Fruit fly (Drosophila melanogaster) whole organism, prepupa: ENCODE measurements around the gene stg.

Source experiments
- Blimp-1 ChIP-seq: fragments of 200-800 bp; sonication (Bioruptor generic); optimal IDR thresholded peaks from 3 replicates; lab custom pipeline; 2017; ENCODE audit warnings: missing biosample characterization, missing genetic modification characterization, mild to moderate bottlenecking, moderate library complexity, missing genetic modification reagents
- CG10631 ChIP-seq: fragments of 200-800 bp; sonication (Bioruptor generic); optimal IDR thresholded peaks from 2 replicates; lab custom pipeline; 2016; ENCODE audit warnings: missing biosample characterization, missing genetic modification characterization
- CG10669 ChIP-seq: fragments of 200-800 bp; sonication (Bioruptor generic); optimal IDR thresholded peaks from 3 replicates; lab custom pipeline; 2018; ENCODE audit warnings: missing biosample characterization, mild to moderate bottlenecking, missing genetic modification characterization, moderate library complexity
- CG11294 ChIP-seq: fragments of 200-800 bp; sonication (Bioruptor generic); IDR thresholded peaks from 2 replicates; pipeline ENCODE4 v1.3.6; 2022; ENCODE audit warnings: missing biosample characterization, missing genetic modification characterization
- CG11902 ChIP-seq: fragments of 200-800 bp; sonication (Bioruptor generic); optimal IDR thresholded peaks from 3 replicates; lab custom pipeline; 2016; ENCODE audit warnings: missing biosample characterization, missing genetic modification characterization
- CG15336 ChIP-seq: fragments of 200-800 bp; sonication (Bioruptor generic); IDR thresholded peaks from 2 replicates; pipeline ENCODE4 v1.3.6; 2022; ENCODE audit warnings: missing biosample characterization, missing genetic modification characterization
- CG1621 ChIP-seq: fragments of 200-800 bp; sonication (Bioruptor generic); optimal IDR thresholded peaks from 3 replicates; lab custom pipeline; 2018; ENCODE audit warnings: missing biosample characterization, mild to moderate bottlenecking, missing genetic modification characterization
- CG3032 ChIP-seq: fragments of 200-800 bp; optimal IDR thresholded peaks from 2 replicates; lab custom pipeline; 2019; ENCODE audit warnings: missing biosample characterization, mild to moderate bottlenecking, missing genetic modification characterization, moderate library complexity
- CG31627 ChIP-seq: fragments of 200-800 bp; sonication (Bioruptor generic); optimal IDR thresholded peaks from 3 replicates; lab custom pipeline; 2016; ENCODE audit warnings: missing biosample characterization, missing genetic modification characterization
- CG32006 ChIP-seq: fragments of 200-800 bp; sonication (Bioruptor generic); optimal IDR thresholded peaks from 3 replicates; lab custom pipeline; 2017; ENCODE audit warnings: missing biosample characterization, mild to moderate bottlenecking, missing genetic modification characterization
- CG34406 ChIP-seq: fragments of 200-800 bp; sonication (Bioruptor generic); optimal IDR thresholded peaks from 3 replicates; lab custom pipeline; 2016; ENCODE audit warnings: missing biosample characterization, missing genetic modification characterization
- CG3919 ChIP-seq: fragments of 200-800 bp; sonication (Bioruptor generic); optimal IDR thresholded peaks from 3 replicates; lab custom pipeline; 2016; ENCODE audit warnings: missing biosample characterization, missing genetic modification characterization
- CG4318 ChIP-seq: fragments of 200-800 bp; sonication (Bioruptor generic); optimal IDR thresholded peaks from 3 replicates; lab custom pipeline; 2017; ENCODE audit warnings: missing biosample characterization, mild to moderate bottlenecking, missing genetic modification characterization
- CG6163 ChIP-seq: fragments of 200-800 bp; sonication (Bioruptor generic); IDR thresholded peaks from 3 replicates; pipeline ENCODE4 v1.3.6; 2022; ENCODE audit warnings: missing biosample characterization, missing genetic modification characterization
- CG6276 ChIP-seq: fragments of 200-800 bp; sonication (Bioruptor generic); optimal IDR thresholded peaks from 2 replicates; lab custom pipeline; 2017; ENCODE audit warnings: missing biosample characterization, mild to moderate bottlenecking, missing genetic modification characterization
- CG6792 ChIP-seq: fragments of 200-800 bp; sonication (Bioruptor generic); optimal IDR thresholded peaks from 3 replicates; lab custom pipeline; 2016; ENCODE audit warnings: missing biosample characterization, missing genetic modification characterization
- CG6808 ChIP-seq: fragments of 200-800 bp; sonication (Bioruptor generic); optimal IDR thresholded peaks from 3 replicates; lab custom pipeline; 2017; ENCODE audit warnings: missing biosample characterization, missing genetic modification characterization, mild to moderate bottlenecking, moderate library complexity, missing genetic modification reagents
- CG7368 ChIP-seq: fragments of 200-800 bp; sonication (Bioruptor generic); optimal IDR thresholded peaks from 3 replicates; lab custom pipeline; 2016; ENCODE audit warnings: missing biosample characterization, missing genetic modification characterization
- CG8119 ChIP-seq: fragments of 200-800 bp; sonication (Bioruptor generic); IDR thresholded peaks from 3 replicates; pipeline ENCODE4 v1.3.6; 2022; ENCODE audit warnings: missing biosample characterization, missing genetic modification characterization
- CG8632 ChIP-seq: fragments of 200-800 bp; sonication (Bioruptor generic); optimal IDR thresholded peaks from 3 replicates; lab custom pipeline; 2016; ENCODE audit warnings: missing biosample characterization, missing genetic modification characterization
- CG9139 ChIP-seq: fragments of 200-800 bp; sonication (Bioruptor generic); optimal IDR thresholded peaks from 3 replicates; lab custom pipeline; 2017; ENCODE audit warnings: missing biosample characterization, mild to moderate bottlenecking, missing genetic modification characterization
- Eip75B ChIP-seq: fragments of 200-800 bp; sonication (Bioruptor generic); optimal IDR thresholded peaks from 3 replicates; lab custom pipeline; 2016; ENCODE audit warnings: missing biosample characterization, missing genetic modification characterization
- Eip78C ChIP-seq: fragments of 200-800 bp; sonication (Bioruptor generic); peaks from one replicate; lab custom pipeline; 2016; ENCODE audit warnings: missing biosample characterization, missing genetic modification characterization
- Eip93F ChIP-seq: fragments of 200-800 bp; sonication (Bioruptor generic); optimal IDR thresholded peaks from 2 replicates; lab custom pipeline; 2016; ENCODE audit warnings: missing biosample characterization, mild to moderate bottlenecking, missing genetic modification characterization
- Ets96B ChIP-seq: fragments of 200-800 bp; optimal IDR thresholded peaks from 2 replicates; lab custom pipeline; 2019; ENCODE audit warnings: missing biosample characterization, mild to moderate bottlenecking, missing genetic modification characterization, moderate library complexity
- Gug ChIP-seq: fragments of 200-800 bp; sonication (Bioruptor generic); IDR thresholded peaks from 2 replicates; pipeline ENCODE4 v1.3.6; 2022; ENCODE audit warnings: missing biosample characterization, missing genetic modification characterization
- Hr38 ChIP-seq: sonication (Bioruptor generic); optimal IDR thresholded peaks from 2 replicates; lab custom pipeline; 2016; ENCODE audit warnings: missing biosample characterization, missing genetic modification characterization
- Hr39 ChIP-seq: fragments of 200-800 bp; sonication (Bioruptor generic); optimal IDR thresholded peaks from 2 replicates; lab custom pipeline; 2016; ENCODE audit warnings: missing biosample characterization, missing genetic modification characterization
- Hr4 ChIP-seq: fragments of 200-800 bp; sonication (Bioruptor generic); optimal IDR thresholded peaks from 3 replicates; lab custom pipeline; 2016; ENCODE audit warnings: missing biosample characterization, missing genetic modification characterization
- Lpt ChIP-seq: fragments of 200-800 bp; sonication (Bioruptor generic); optimal IDR thresholded peaks from 3 replicates; lab custom pipeline; 2016; ENCODE audit warnings: missing biosample characterization, missing genetic modification characterization
- Met ChIP-seq: fragments of 200-800 bp; sonication (Bioruptor generic); optimal IDR thresholded peaks from 3 replicates; lab custom pipeline; 2016; ENCODE audit warnings: missing biosample characterization, missing genetic modification characterization
- OdsH ChIP-seq: fragments of 200-800 bp; sonication (Bioruptor generic); optimal IDR thresholded peaks from 3 replicates; lab custom pipeline; 2016; ENCODE audit warnings: missing biosample characterization, missing genetic modification characterization
- Smox ChIP-seq: fragments of 200-800 bp; sonication (Bioruptor generic); optimal IDR thresholded peaks from 3 replicates; lab custom pipeline; 2016; ENCODE audit warnings: missing biosample characterization, missing genetic modification characterization
- Sox14 ChIP-seq: fragments of 200-800 bp; sonication (Bioruptor generic); optimal IDR thresholded peaks from 3 replicates; lab custom pipeline; 2016; ENCODE audit warnings: missing biosample characterization, missing genetic modification characterization
- achi ChIP-seq: fragments of 200-800 bp; sonication (Bioruptor generic); optimal IDR thresholded peaks from 3 replicates; lab custom pipeline; 2016; ENCODE audit warnings: missing biosample characterization, missing genetic modification characterization
- acj6 ChIP-seq: fragments of 200-800 bp; sonication (Bioruptor generic); optimal IDR thresholded peaks from 3 replicates; lab custom pipeline; 2016; ENCODE audit warnings: missing biosample characterization, missing genetic modification characterization
- cyc ChIP-seq: fragments of 200-800 bp; sonication (Bioruptor generic); optimal IDR thresholded peaks from 3 replicates; lab custom pipeline; 2016; ENCODE audit warnings: missing biosample characterization, missing genetic modification characterization
- dac ChIP-seq: fragments of 200-800 bp; sonication (Bioruptor generic); optimal IDR thresholded peaks from 2 replicates; lab custom pipeline; 2017; ENCODE audit warnings: missing biosample characterization, mild to moderate bottlenecking, missing genetic modification characterization
- eg ChIP-seq: fragments of 200-800 bp; sonication (Bioruptor generic); IDR thresholded peaks from 3 replicates; pipeline ENCODE4 v1.3.6; 2022; ENCODE audit warnings: missing biosample characterization, missing genetic modification characterization
- fd59A ChIP-seq: fragments of 200-800 bp; sonication (Bioruptor generic); optimal IDR thresholded peaks from 2 replicates; lab custom pipeline; 2017; ENCODE audit warnings: missing biosample characterization, mild to moderate bottlenecking, missing genetic modification characterization, missing genetic modification reagents
- fkh ChIP-seq: fragments of 200-800 bp; sonication (Bioruptor generic); optimal IDR thresholded peaks from 3 replicates; lab custom pipeline; 2017; ENCODE audit warnings: missing biosample characterization, mild to moderate bottlenecking, missing genetic modification characterization, moderate library complexity
- lz ChIP-seq: fragments of 200-800 bp; sonication (Bioruptor generic); optimal IDR thresholded peaks from 3 replicates; lab custom pipeline; 2016; ENCODE audit warnings: missing biosample characterization, missing genetic modification characterization
- net ChIP-seq: fragments of 200-800 bp; sonication (Bioruptor generic); optimal IDR thresholded peaks from 3 replicates; lab custom pipeline; 2016; ENCODE audit warnings: missing biosample characterization, missing genetic modification characterization
- pdm3 ChIP-seq: fragments of 200-800 bp; sonication (Bioruptor generic); optimal IDR thresholded peaks from 3 replicates; lab custom pipeline; 2016; ENCODE audit warnings: missing biosample characterization, missing genetic modification characterization
- salr ChIP-seq, 2 experiments: fragments of 200-800 bp; sonication (Bioruptor generic); optimal IDR thresholded peaks; 3 replicates each; lab custom pipeline; 2016 to 2018; ENCODE audit warnings: missing biosample characterization in 2 of 2, missing genetic modification characterization in 2 of 2, mild to moderate bottlenecking in 1 of 2
- ss ChIP-seq, 2 experiments: fragments of 200-800 bp; sonication (Bioruptor generic); optimal IDR thresholded peaks; 2 replicates in 1 of 2; 3 replicates in 1 of 2; lab custom pipeline; 2017 to 2018; ENCODE audit warnings: mild to moderate bottlenecking in 2 of 2, missing biosample characterization in 2 of 2, missing genetic modification characterization in 2 of 2, moderate library complexity in 1 of 2
- svp ChIP-seq: fragments of 200-800 bp; sonication (Bioruptor generic); peaks from one replicate; lab custom pipeline; 2016; ENCODE audit warnings: missing biosample characterization, missing genetic modification characterization
- topi ChIP-seq: fragments of 200-800 bp; sonication (Bioruptor generic); optimal IDR thresholded peaks from 3 replicates; lab custom pipeline; 2016; ENCODE audit warnings: missing biosample characterization, missing genetic modification characterization
- vri ChIP-seq: fragments of 200-800 bp; sonication (Bioruptor generic); optimal IDR thresholded peaks from 3 replicates; lab custom pipeline; 2016; ENCODE audit warnings: missing biosample characterization, mild to moderate bottlenecking, missing genetic modification characterization

stg gene

dm6 chr3R:29277748-29278147 lies 22.1 kb upstream of the stg start (continued):
- TF ChIP-seq fkh = no peak
- peak; percentile 42 to 64 for TF ChIP-seq ss (GFP tag; optimal IDR thresholded peaks at IDR 0.05; lab: Kevin White, UChicago)
- peak; percentile 65 for TF ChIP-seq OdsH (GFP tag; lab: Kevin White, UChicago)
- TF ChIP-seq vri = peak; percentile 36
- TF ChIP-seq Lpt (GFP tag; lab: Kevin White, UChicago) = peak; percentile 73
- peak; percentile 84 for TF ChIP-seq CG10669 (GFP tag; lab: Kevin White, UChicago)
- TF ChIP-seq Gug (GFP tag; lab: Robert Waterston, UW) = peak; percentile 37
- peak; percentile 91 for TF ChIP-seq Ets96B (tag; lab: Kevin White, UChicago)
- TF ChIP-seq achi = peak; percentile 71
- peak; percentile 36 for TF ChIP-seq CG4318 (GFP tag; lab: Kevin White, UChicago)
- peak; percentile 86 for TF ChIP-seq CG10631
- TF ChIP-seq CG6808 = peak; percentile 69
- TF ChIP-seq acj6 (GFP tag; lab: Kevin White, UChicago) = peak; percentile 77
- TF ChIP-seq Eip75B (GFP tag; lab: Kevin White, UChicago) = peak; percentile 76

dm6 chr3R:29277009-29277408 lies 21.4 kb upstream of the stg start:
- TF ChIP-seq Hr4 (peak; percentile 49), CG7368 (GFP tag; lab: Kevin White, UChicago) (peak; percentile 69), acj6 (GFP tag; lab: Kevin White, UChicago) (peak; percentile 86), Eip78C (peak; percentile 97), Eip75B (GFP tag; lab: Kevin White, UChicago) (peak; percentile 86), CG3032 (tag; lab: Kevin White, UChicago) (peak; percentile 91), CG10669 (GFP tag; lab: Kevin White, UChicago) (peak; percentile 86), CG3919 (GFP tag; lab: Kevin White, UChicago) (peak; percentile 79), Sox14 (peak; percentile 90), CG1621 (tag; lab: Kevin White, UChicago) (peak; percentile 92), CG8632 (GFP tag; lab: Kevin White, UChicago) (peak; percentile 68), eg (GFP tag; lab: Robert Waterston, UW) (peak; percentile 32; the same call in 1 of the 3 replicates), cyc (GFP tag; lab: Kevin White, UChicago) (peak; percentile 83), fd59A (GFP tag; lab: Kevin White, UChicago) (peak; percentile 90), Hr39 (peak; percentile 90), CG6808 (peak; percentile 84), CG8119 (peak; percentile 45; the same call in 1 of the 3 replicates), Hr38 (GFP tag; lab: Kevin White, UChicago) (no peak), CG9139 (GFP tag; lab: Kevin White, UChicago) (peak; percentile 66), salr (GFP tag; optimal IDR thresholded peaks at IDR 0.05; lab: Kevin White, UChicago) (peak; percentile 57 to 87), Smox (GFP tag; lab: Kevin White, UChicago) (peak; percentile 89), Met (GFP tag; lab: Kevin White, UChicago) (peak; percentile 92), topi (GFP tag; lab: Kevin White, UChicago) (peak; percentile 90), CG10631 (peak; percentile 85), CG31627 (peak; percentile 91), OdsH (GFP tag; lab: Kevin White, UChicago) (peak; percentile 79), net (peak; percentile 78), CG34406 (GFP tag; lab: Kevin White, UChicago) (peak; percentile 79), CG15336 (GFP tag; lab: Robert Waterston, UW) (no peak), CG4318 (GFP tag; lab: Kevin White, UChicago) (peak; percentile 24), pdm3 (GFP tag; lab: Kevin White, UChicago) (peak; percentile 83), CG32006 (peak; percentile 59), svp (GFP tag; lab: Kevin White, UChicago) (peak; percentile 92), CG11902 (peak; percentile 61), Blimp-1 (peak; percentile 52), CG6792 (GFP tag; lab: Kevin White, UChicago) (peak; percentile 83), vri (peak; percentile 84), dac (GFP tag; lab: Kevin White, UChicago) (no peak), lz (GFP tag; lab: Kevin White, UChicago) (peak; percentile 86), CG6276 (GFP tag; lab: Kevin White, UChicago) (no peak), achi (peak; percentile 73), CG6163 (peak; percentile 89), Eip93F (peak; percentile 32), CG11294 (GFP tag; lab: Robert Waterston, UW) (no peak)
